Worm (Caenorhabditis elegans): Measurements from ENCODE around the gene svh-2.

- TF ChIP-seq tbx-11 (GFP tag; IDR thresholded peaks at IDR 0.05) (no peak), tbx-37 (GFP tag; conservative IDR thresholded peaks at IDR 0.05) (no peak), ama-1 (optimal IDR thresholded peaks at IDR 0.05) (no peak), F13C5.2 (tag; optimal IDR thresholded peaks at IDR 0.05) (no peak), ceh-13 (GFP tag; optimal IDR thresholded peaks at IDR 0.05) (no peak), hmbx-1 (tag; optimal IDR thresholded peaks at IDR 0.05) (no peak), hmg-4 (GFP tag; optimal IDR thresholded peaks at IDR 0.05) (no peak), sea-1 (GFP tag; conservative IDR thresholded peaks at IDR 0.05) (no peak), scrt-1 (GFP tag; IDR thresholded peaks at IDR 0.05) (no peak), pes-1 (GFP tag; IDR thresholded peaks at IDR 0.05) (no peak), hnd-1 (tag; optimal IDR thresholded peaks at IDR 0.05) (no peak), B0310.2 (tag; optimal IDR thresholded peaks at IDR 0.05) (no peak), ets-7 (tag; optimal IDR thresholded peaks at IDR 0.05) (no peak), ceh-36 (tag; optimal IDR thresholded peaks at IDR 0.05) (no peak)
Measured at ce11 chrX:6603098-6603497, 50.0 kb downstream of the svh-2 start, which contains the start of gene F23G4.1.

Measured in whole organism, early embryonic.